Worm (Caenorhabditis elegans) whole organism, L4/young adult: ENCODE measurements around the gene imp-3.

Experiments
- W03F9.2 ChIP-seq: fragments of 150-350 bp; optimal IDR thresholded peaks from 2 replicates; lab custom pipeline; 2014; ENCODE audit warnings: missing biosample characterization, missing genetic modification characterization
- dao-5 ChIP-seq: sonication (generic microtip); optimal IDR thresholded peaks from 2 replicates; lab custom pipeline; 2016; ENCODE audit warnings: missing genotype, missing genetic modification characterization, moderate library complexity, missing compliant biosample characterization
- him-1 ChIP-seq: sonication (generic microtip); optimal IDR thresholded peaks from 2 replicates; lab custom pipeline; 2016; ENCODE audit warnings: missing genotype, missing genetic modification reagents, missing genetic modification characterization, missing compliant biosample characterization

- TF ChIP-seq him-1 (tag; lab: Kevin White, UChicago) (no peak), W03F9.2 (tag; lab: Kevin White, UChicago) (no peak), dao-5 (tag; lab: Kevin White, UChicago) (no peak)
Observed at ce11 chrIV:7791821-7792446, 2.5 kb upstream of the imp-3 start, which contains the start of gene C33H5.13.
